Worm (Caenorhabditis elegans): ENCODE data around the gene klp-6.

ce11 chrIII:4986790-4987259 lies 43.9 kb upstream of the klp-6 start, which contains the start of the genes C27F2.10 and wdr-60:
- TF ChIP-seq tbx-2 (tag; optimal IDR thresholded peaks at IDR 0.05) = no peak
- no peak for TF ChIP-seq mdl-1 (tag; optimal IDR thresholded peaks at IDR 0.05)
- TF ChIP-seq elt-2 (tag; optimal IDR thresholded peaks at IDR 0.05) = no peak
- no peak for TF ChIP-seq fos-1 (tag; optimal IDR thresholded peaks at IDR 0.05)
- TF ChIP-seq ceh-9 (tag; optimal IDR thresholded peaks at IDR 0.05) = no peak
- TF ChIP-seq nhr-11 (tag; optimal IDR thresholded peaks at IDR 0.05) = no peak

Data from whole organism, L3 larva.